Worm (Caenorhabditis elegans) whole organism, L4/young adult: Measurements from ENCODE around the gene F11A5.5.

ENCODE experiments used
- W03F9.2 ChIP-seq: fragments of 150-350 bp; optimal IDR thresholded peaks from 2 replicates; lab custom pipeline; 2014; ENCODE audit warnings: missing biosample characterization, missing genetic modification characterization
- dao-5 ChIP-seq: sonication (generic microtip); optimal IDR thresholded peaks from 2 replicates; lab custom pipeline; 2016; ENCODE audit warnings: missing genotype, missing genetic modification characterization, moderate library complexity, missing compliant biosample characterization
- him-1 ChIP-seq: sonication (generic microtip); optimal IDR thresholded peaks from 2 replicates; lab custom pipeline; 2016; ENCODE audit warnings: missing genotype, missing genetic modification reagents, missing genetic modification characterization, missing compliant biosample characterization

F11A5.5 gene

ce11 chrV:16211713-16212112 is 13.6 kb downstream of the F11A5.5 start:
- TF ChIP-seq W03F9.2 (tag; lab: Kevin White, UChicago) (no peak), dao-5 (tag; lab: Kevin White, UChicago) (no peak), him-1 (tag; lab: Kevin White, UChicago) (no peak)

ce11 chrV:16213323-16213722 is 15.2 kb downstream of the F11A5.5 start:
- TF ChIP-seq him-1 (tag; lab: Kevin White, UChicago), result no peak
- no peak for TF ChIP-seq dao-5 (tag; lab: Kevin White, UChicago)
- no peak for TF ChIP-seq W03F9.2 (tag; lab: Kevin White, UChicago)

DNA sequence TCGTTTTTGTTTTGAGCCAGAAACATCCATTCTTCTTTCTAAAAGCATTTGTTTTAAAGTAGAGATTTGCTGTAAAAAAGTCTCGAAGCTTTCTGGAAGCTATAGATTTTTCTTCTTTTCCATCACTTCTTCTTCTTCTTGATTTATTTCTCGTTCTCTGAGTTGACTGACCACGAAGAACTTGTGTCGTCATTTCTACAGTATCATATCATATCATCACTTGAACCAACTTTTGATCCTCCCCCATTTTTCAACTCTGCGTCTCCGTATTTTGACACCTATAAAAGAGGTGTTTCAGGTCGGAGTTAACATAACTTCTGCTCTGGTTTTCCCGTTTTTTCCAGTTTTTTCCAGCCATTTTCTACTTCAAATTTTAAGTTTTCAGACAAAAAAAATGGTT is 16.4 kb downstream of the F11A5.5 start, which contains the start of gene F11A5.9:
Gene F11A5.9 (plus strand): TSS at position 386 of the 400 bp plus-strand sequence.
- no peak for TF ChIP-seq him-1 (tag; lab: Kevin White, UChicago)
- TF ChIP-seq W03F9.2 (tag; lab: Kevin White, UChicago), result no peak
- TF ChIP-seq dao-5 (tag; lab: Kevin White, UChicago), result no peak

ce11 chrV:16218522-16218921 is 20.4 kb downstream of the F11A5.5 start, which contains the start of gene F11A5.15:
F11A5.15 (minus strand) TSS chrV:16218622.
- TF ChIP-seq dao-5 (tag; lab: Kevin White, UChicago) (no peak), W03F9.2 (tag; lab: Kevin White, UChicago) (no peak)

DNA sequence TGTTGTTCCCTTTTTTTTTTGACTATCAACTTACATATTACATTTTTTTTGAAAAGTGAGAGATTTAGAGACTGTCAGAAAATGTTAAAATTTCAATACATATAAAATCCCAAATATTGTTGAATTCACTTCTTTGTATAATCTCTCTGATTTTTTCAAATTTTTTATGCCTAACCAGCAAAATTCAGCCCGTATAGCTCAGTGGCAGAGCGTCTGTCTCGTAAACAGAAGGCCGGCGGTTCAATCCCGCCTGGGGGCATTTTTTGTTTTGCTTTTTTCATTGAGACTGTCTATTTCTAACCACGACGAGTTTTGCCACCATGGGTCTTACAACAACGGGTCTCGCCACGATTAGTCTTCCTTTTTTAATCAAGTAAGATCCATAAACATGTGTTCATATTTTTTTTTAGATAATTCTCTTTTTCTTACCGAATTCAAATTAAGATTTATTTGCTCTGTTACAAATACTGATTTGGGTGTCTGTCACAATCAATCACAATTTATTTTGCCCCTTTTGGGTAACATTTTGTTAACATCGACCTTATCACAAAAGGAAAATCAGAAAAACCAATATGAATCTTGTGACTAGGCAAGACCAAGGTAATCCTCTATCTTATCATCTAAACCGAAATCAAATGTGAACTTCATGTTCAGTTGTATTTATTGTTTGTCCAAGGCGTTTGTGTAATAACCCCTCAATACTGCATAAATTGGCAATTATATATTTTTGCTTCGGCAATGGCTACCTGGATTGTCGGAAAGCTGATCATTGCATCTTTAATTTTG is 21.0 kb downstream of the F11A5.5 start, which contains the start of gene glc-1:
Gene glc-1 (plus strand): TSS at position 663 of the 786 bp plus-strand sequence.
- TF ChIP-seq dao-5 (tag; lab: Kevin White, UChicago), result no peak
- TF ChIP-seq W03F9.2 (tag; lab: Kevin White, UChicago), result no peak

DNA sequence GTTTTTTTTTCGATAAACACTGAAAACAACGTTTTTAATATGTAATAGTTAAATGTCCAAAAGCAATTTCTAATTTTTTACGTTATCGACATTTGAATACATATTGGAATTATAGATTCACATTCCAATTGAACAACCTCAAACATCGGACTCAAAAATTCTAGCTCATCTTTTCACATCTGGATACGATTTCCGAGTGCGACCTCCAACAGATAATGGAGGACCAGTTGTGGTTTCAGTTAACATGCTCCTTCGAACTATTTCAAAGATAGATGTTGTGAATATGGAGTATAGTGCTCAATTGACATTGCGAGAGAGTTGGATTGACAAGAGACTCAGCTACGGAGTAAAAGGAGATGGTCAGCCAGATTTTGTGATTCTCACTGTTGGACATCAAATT is 21.9 kb downstream of the F11A5.5 start:
- TF ChIP-seq W03F9.2 (tag; lab: Kevin White, UChicago) (no peak), him-1 (tag; lab: Kevin White, UChicago) (no peak), dao-5 (tag; lab: Kevin White, UChicago) (no peak)

ce11 chrV:16224027-16224426 is 25.9 kb downstream of the F11A5.5 start, which contains the start of gene stdh-2:
stdh-2 (plus strand) TSS chrV:16224327.
- TF ChIP-seq him-1 (tag; lab: Kevin White, UChicago) (no peak), dao-5 (tag; lab: Kevin White, UChicago) (no peak), W03F9.2 (tag; lab: Kevin White, UChicago) (no peak)

ce11 chrV:16225524-16226116 is 27.5 kb downstream of the F11A5.5 start:
- TF ChIP-seq dao-5 (tag; lab: Kevin White, UChicago) (no peak), W03F9.2 (tag; lab: Kevin White, UChicago) (no peak), him-1 (tag; lab: Kevin White, UChicago) (no peak)

- no peak for TF ChIP-seq dao-5 (tag; lab: Kevin White, UChicago)
- no peak for TF ChIP-seq him-1 (tag; lab: Kevin White, UChicago)
- no peak for TF ChIP-seq W03F9.2 (tag; lab: Kevin White, UChicago)
Observed at ce11 chrV:16226581-16226980, 28.5 kb downstream of the F11A5.5 start, which contains the start of gene F11A5.13. F11A5.13 (minus strand) TSS chrV:16226681.

DNA sequence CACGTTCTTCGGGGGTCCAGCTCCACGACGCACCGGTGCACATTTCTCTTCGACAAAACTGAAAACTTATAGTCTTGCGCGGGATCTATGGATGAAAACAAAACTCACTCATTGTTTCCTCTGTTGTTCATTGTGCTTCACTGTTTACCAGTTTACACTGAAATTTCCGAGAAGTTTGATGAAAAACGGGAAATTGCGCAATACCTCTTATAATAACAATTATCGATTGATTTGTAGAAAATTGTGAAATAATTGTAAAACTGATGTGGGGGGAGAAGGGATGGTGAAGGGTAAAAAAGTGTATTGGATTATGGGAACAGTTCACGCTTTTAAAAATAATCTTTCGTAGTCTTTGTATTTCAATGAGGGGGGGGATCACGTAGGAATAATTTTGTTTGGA is 31.3 kb downstream of the F11A5.5 start:
- no peak for TF ChIP-seq him-1 (tag; lab: Kevin White, UChicago)
- TF ChIP-seq dao-5 (tag; lab: Kevin White, UChicago), result no peak
- no peak for TF ChIP-seq W03F9.2 (tag; lab: Kevin White, UChicago)

DNA sequence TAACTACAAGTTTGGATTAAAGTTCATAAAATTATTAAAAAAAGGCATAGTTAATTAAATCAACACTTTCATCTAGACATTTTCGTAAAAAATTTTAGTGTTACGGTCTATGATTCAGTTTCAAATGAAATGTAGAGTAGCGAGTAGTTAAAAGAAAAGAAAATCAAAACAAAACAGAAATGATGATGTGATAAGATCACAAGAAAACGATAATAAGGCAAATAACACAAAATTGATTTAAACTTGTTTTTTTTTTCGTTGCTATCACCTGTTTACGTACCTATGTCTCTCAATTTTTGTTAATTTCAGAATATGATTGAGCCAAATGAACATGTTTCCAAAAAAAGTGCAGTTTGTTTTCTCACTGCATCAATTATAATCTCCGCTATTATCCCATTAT is 31.8 kb downstream of the F11A5.5 start, which contains the start of the genes F21H7.2 and F21H7.12:
Gene F21H7.2 (minus strand): TSS at position 101 of the 400 bp plus-strand sequence.
Gene F21H7.12 (plus strand): TSS at position 270 of the 400 bp plus-strand sequence.
- TF ChIP-seq him-1 (tag; lab: Kevin White, UChicago) (no peak), W03F9.2 (tag; lab: Kevin White, UChicago) (no peak), dao-5 (tag; lab: Kevin White, UChicago) (no peak)

DNA sequence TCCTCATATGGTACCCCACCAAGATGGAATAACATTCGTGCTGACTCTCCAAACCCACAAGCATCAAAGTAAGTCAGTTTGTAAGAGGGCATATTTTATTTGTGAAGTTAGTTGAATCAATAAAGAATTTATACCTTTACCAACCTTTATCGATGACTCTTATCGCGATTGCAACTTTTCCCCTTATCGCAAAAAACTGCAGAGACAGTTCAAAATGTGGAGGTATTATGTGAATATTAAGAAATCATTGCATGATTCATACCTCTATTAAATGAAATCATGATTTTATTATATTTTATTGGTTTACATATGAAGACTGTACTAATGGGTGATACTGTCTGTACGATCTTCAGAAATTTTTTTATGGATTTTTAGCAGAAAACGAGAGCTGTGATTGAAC is 34.1 kb downstream of the F11A5.5 start, which contains the start of gene gst-22:
Gene gst-22 (minus strand): TSS at position 103 of the 400 bp plus-strand sequence.
- TF ChIP-seq W03F9.2 (tag; lab: Kevin White, UChicago) (no peak), dao-5 (tag; lab: Kevin White, UChicago) (no peak), him-1 (tag; lab: Kevin White, UChicago) (no peak)

ce11 chrV:16233624-16234023 is 35.5 kb downstream of the F11A5.5 start, which contains the start of gene clec-233:
clec-233 (plus strand) TSS chrV:16233924.
- no peak for TF ChIP-seq dao-5 (tag; lab: Kevin White, UChicago)
- TF ChIP-seq W03F9.2 (tag; lab: Kevin White, UChicago), result no peak
- no peak for TF ChIP-seq him-1 (tag; lab: Kevin White, UChicago)
